Worm (Caenorhabditis elegans): ENCODE data around the gene C06E7.2.

Gene C06E7.2

DNA sequence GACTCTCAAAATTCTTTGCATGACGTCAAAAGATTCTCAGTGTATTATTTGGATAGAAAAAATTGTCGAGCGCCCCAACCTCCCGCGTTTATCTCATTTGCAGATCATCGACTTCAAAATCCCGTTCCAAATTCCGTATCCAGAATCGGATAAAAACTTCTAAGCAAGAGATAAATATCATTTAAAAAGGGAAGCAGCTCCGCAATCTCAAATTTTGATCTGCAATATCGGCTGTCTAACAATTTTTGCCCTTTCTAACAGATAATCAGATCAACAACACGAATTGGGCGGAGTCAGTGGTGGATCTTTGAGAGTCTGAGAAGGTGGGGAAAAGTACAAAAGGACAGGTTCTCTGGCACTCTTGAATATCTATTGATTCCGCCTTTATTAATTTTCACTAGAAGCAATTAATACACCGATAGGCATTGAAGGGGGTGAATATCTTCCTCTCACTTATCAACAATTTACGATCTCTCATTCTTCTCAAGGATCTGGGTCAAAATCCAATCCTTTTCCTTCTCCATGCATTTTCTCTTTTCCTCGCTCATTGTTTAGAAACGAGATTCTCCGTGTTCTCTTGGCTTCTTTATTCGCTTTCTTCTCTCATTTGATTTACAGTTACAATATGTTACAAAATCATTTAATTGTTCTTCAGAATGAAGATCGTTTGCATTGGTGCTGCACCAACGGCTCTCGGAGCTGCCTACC lies 46.1 kb downstream of the C06E7.2 start, which contains the start of gene glf-1:
glf-1 (plus strand) TSS at position 656 of the 708 bp plus-strand sequence.
- TF ChIP-seq med-1 (GFP tag; optimal IDR thresholded peaks at IDR 0.05; ENCODE audit: insufficient read depth) (no peak), T22C8.4 (GFP tag; IDR thresholded peaks at IDR 0.05) (no peak), flt-1 (GFP tag; IDR thresholded peaks at IDR 0.05) (no peak), tab-1 (GFP tag; IDR thresholded peaks at IDR 0.05) (no peak)

DNA sequence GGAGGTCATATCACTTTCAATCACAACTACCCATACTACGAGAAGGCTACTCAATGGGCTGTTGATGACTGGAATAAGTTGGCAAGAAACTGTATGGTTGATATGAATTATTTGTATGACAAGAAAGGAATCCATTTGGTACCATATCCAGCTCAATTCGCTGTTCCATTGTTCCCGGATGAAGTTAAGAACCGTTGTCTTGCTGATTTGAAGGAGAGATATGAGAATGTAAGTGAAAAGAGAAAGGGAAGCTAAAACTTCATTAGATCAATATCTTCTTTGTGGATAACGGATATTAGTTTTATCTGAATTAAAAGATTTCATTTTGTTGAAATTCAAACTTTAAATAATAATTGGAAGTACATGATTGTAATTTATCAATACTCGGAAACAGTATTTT lies 47.3 kb downstream of the C06E7.2 start:
- TF ChIP-seq ztf-23 (GFP tag; IDR thresholded peaks at IDR 0.05) (no peak), ztf-29 (GFP tag; IDR thresholded peaks at IDR 0.05) (no peak), flt-1 (GFP tag; IDR thresholded peaks at IDR 0.05) (no peak), cog-1 (tag; optimal IDR thresholded peaks at IDR 0.05) (no peak), med-1 (GFP tag; optimal IDR thresholded peaks at IDR 0.05; ENCODE audit: insufficient read depth) (no peak), ref-1 (GFP tag; conservative IDR thresholded peaks at IDR 0.05) (no peak)

ce11 chrIV:5891265-5891664 lies 52.0 kb downstream of the C06E7.2 start, which contains the start of gene H04M03.3:
Gene H04M03.3 (plus strand): TSS chrIV:5891565.
- TF ChIP-seq ztf-23 (GFP tag; IDR thresholded peaks at IDR 0.05) (no peak), klf-2 (GFP tag; conservative IDR thresholded peaks at IDR 0.05) (no peak), med-1 (GFP tag; optimal IDR thresholded peaks at IDR 0.05; ENCODE audit: insufficient read depth) (no peak), ztf-29 (GFP tag; IDR thresholded peaks at IDR 0.05) (no peak), cog-1 (tag; optimal IDR thresholded peaks at IDR 0.05) (no peak), tab-1 (GFP tag; IDR thresholded peaks at IDR 0.05) (no peak), flt-1 (GFP tag; IDR thresholded peaks at IDR 0.05) (no peak), T22C8.4 (GFP tag; IDR thresholded peaks at IDR 0.05) (no peak), ref-1 (GFP tag; conservative IDR thresholded peaks at IDR 0.05) (no peak)
